Fruit fly (Drosophila melanogaster) whole organism, embryonic: Measurements from ENCODE around the gene CG2256.

Source experiments
- Ada2b ChIP-seq: fragments of 200-800 bp; sonication (Bioruptor generic); IDR thresholded peaks from 2 replicates; pipeline ENCODE4 v1.3.6; 2022; ENCODE audit warnings: missing biosample characterization, missing genetic modification characterization
- Awh ChIP-seq: fragments of 200-800 bp; sonication (Bioruptor generic); IDR thresholded peaks from 2 replicates; pipeline ENCODE4, ENCODE4 v1.3.6; 2022; ENCODE audit warnings: missing biosample characterization, missing genetic modification characterization
- Bteb2 ChIP-seq: fragments of 200-800 bp; sonication (Bioruptor generic); optimal IDR thresholded peaks from 2 replicates; lab custom pipeline; 2016; ENCODE audit warnings: missing biosample characterization, missing genetic modification characterization
- CG12769 ChIP-seq: fragments of 200-800 bp; sonication (Bioruptor generic); optimal IDR thresholded peaks from 2 replicates; lab custom pipeline; 2019; ENCODE audit warnings: missing biosample characterization, mild to moderate bottlenecking, missing genetic modification characterization, moderate library complexity
- CG13123 ChIP-seq: fragments of 200-800 bp; sonication (Bioruptor generic); optimal IDR thresholded peaks from 2 replicates; lab custom pipeline; 2016; ENCODE audit warnings: missing biosample characterization, missing genetic modification characterization
- CG13775 ChIP-seq: fragments of 200-800 bp; sonication (Bioruptor generic); optimal IDR thresholded peaks from 3 replicates; lab custom pipeline; 2017; ENCODE audit warnings: missing biosample characterization, mild to moderate bottlenecking, missing genetic modification characterization
- CG16813 ChIP-seq: fragments of 200-800 bp; sonication (Bioruptor generic); IDR thresholded peaks from 3 replicates; pipeline ENCODE4 v1.3.6; 2022; ENCODE audit warnings: missing biosample characterization, missing genetic modification characterization; ENCODE audit not compliant: partially characterized antibody
- CG18476 ChIP-seq: fragments of 200-800 bp; sonication (Bioruptor generic); optimal IDR thresholded peaks from 2 replicates; lab custom pipeline; 2016; ENCODE audit warnings: missing biosample characterization, mild to moderate bottlenecking, missing genetic modification characterization
- CG30403 ChIP-seq: fragments of 200-800 bp; sonication (Bioruptor generic); optimal IDR thresholded peaks from 3 replicates; lab custom pipeline; 2016; ENCODE audit warnings: missing biosample characterization, missing genetic modification characterization
- CG32532 ChIP-seq: fragments of 200-800 bp; sonication (Bioruptor generic); IDR thresholded peaks from 2 replicates; pipeline ENCODE4 v1.3.6; 2022; ENCODE audit warnings: missing biosample characterization, missing genetic modification characterization
- CG33557 ChIP-seq: fragments of 200-800 bp; sonication (Bioruptor generic); optimal IDR thresholded peaks from 2 replicates; lab custom pipeline; 2019; ENCODE audit warnings: missing biosample characterization, mild to moderate bottlenecking, missing genetic modification characterization, moderate library complexity
- CG6272 ChIP-seq: fragments of 200-800 bp; sonication (Bioruptor generic); IDR thresholded peaks from 2 replicates; pipeline ENCODE4 v1.3.6; 2022; ENCODE audit warnings: missing biosample characterization, missing genetic modification characterization
- CG8290 ChIP-seq, 3 experiments: fragments of 200-800 bp; sonication (Bioruptor generic); optimal IDR thresholded peaks; 2 replicates each; lab custom pipeline; 2016 to 2019; ENCODE audit warnings: missing biosample characterization in 3 of 3, missing genetic modification characterization in 3 of 3, mild to moderate bottlenecking in 2 of 3, moderate library complexity in 1 of 3
- Dip2 ChIP-seq: fragments of 200-800 bp; sonication (Bioruptor generic); IDR thresholded peaks from 2 replicates; pipeline ENCODE4 v1.3.6; 2022; ENCODE audit warnings: missing biosample characterization, missing genetic modification characterization
- Eip74EF ChIP-seq, 2 experiments: fragments of 200-800 bp in 1 of 2; fragments of >200 bp in 1 of 2; sonication (Bioruptor generic) in 1 of 2; optimal IDR thresholded peaks; 2 replicates each; lab custom pipeline; 2017 to 2019; ENCODE audit warnings: missing biosample characterization in 2 of 2, missing genetic modification characterization in 2 of 2, mild to moderate bottlenecking in 1 of 2, moderate library complexity in 1 of 2
- Ets97D ChIP-seq: fragments of 200-800 bp; sonication (Bioruptor generic); optimal IDR thresholded peaks from 3 replicates; lab custom pipeline; 2016; ENCODE audit warnings: missing biosample characterization, missing genetic modification characterization
- Fer2 ChIP-seq: fragments of 200-800 bp; sonication (Bioruptor generic); optimal IDR thresholded peaks from 2 replicates; lab custom pipeline; 2018; ENCODE audit warnings: missing biosample characterization, mild to moderate bottlenecking, missing genetic modification characterization, moderate library complexity
- Fer3 ChIP-seq: fragments of 200-800 bp; sonication (Bioruptor generic); optimal IDR thresholded peaks from 2 replicates; lab custom pipeline; 2018; ENCODE audit warnings: missing biosample characterization, mild to moderate bottlenecking, missing genetic modification characterization, moderate library complexity
- Hmr ChIP-seq: fragments of 200-800 bp; sonication (Bioruptor generic); optimal IDR thresholded peaks from 3 replicates; lab custom pipeline; 2017; ENCODE audit warnings: mild to moderate bottlenecking, missing biosample characterization, missing genetic modification reagents, missing genetic modification characterization
- Hr3 ChIP-seq: fragments of 200-800 bp; sonication (Bioruptor generic); optimal IDR thresholded peaks from 3 replicates; lab custom pipeline; 2016; ENCODE audit warnings: missing biosample characterization, missing genetic modification characterization
- Hsf ChIP-seq: fragments of 200-800 bp; sonication (Bioruptor generic); optimal IDR thresholded peaks from 3 replicates; lab custom pipeline; 2016; ENCODE audit warnings: missing biosample characterization, missing genetic modification characterization
- NfI ChIP-seq: fragments of 200-800 bp; sonication (Bioruptor generic); optimal IDR thresholded peaks from 3 replicates; lab custom pipeline; 2018; ENCODE audit warnings: missing biosample characterization, mild to moderate bottlenecking, missing genetic modification characterization, moderate library complexity
- Oaz ChIP-seq: fragments of 200-800 bp; sonication (Bioruptor generic); IDR thresholded peaks from 2 replicates; pipeline ENCODE4 v1.3.6; 2022; ENCODE audit warnings: missing biosample characterization, missing genetic modification characterization
- Poxn ChIP-seq: fragments of 200-800 bp; sonication (Bioruptor generic); IDR thresholded peaks from 2 replicates; pipeline ENCODE4 v1.3.6; 2022; ENCODE audit warnings: missing biosample characterization, missing genetic modification characterization
- Ptx1 ChIP-seq: fragments of 200-800 bp; sonication (Bioruptor generic); IDR thresholded peaks from 2 replicates; pipeline ENCODE4 v1.3.6; 2022; ENCODE audit warnings: missing biosample characterization, missing genetic modification characterization
- Xrp1 ChIP-seq: fragments of 200-800 bp; sonication (Bioruptor generic); IDR thresholded peaks from 2 replicates; pipeline ENCODE4 v1.3.6; 2022; ENCODE audit warnings: missing biosample characterization, missing genetic modification characterization
- ac ChIP-seq: fragments of 200-800 bp; sonication (Bioruptor generic); optimal IDR thresholded peaks from 3 replicates; lab custom pipeline; 2017; ENCODE audit warnings: missing biosample characterization, mild to moderate bottlenecking, missing genetic modification characterization
- ase ChIP-seq: fragments of 200-800 bp; sonication (Bioruptor generic); IDR thresholded peaks from 3 replicates; pipeline ENCODE4 v1.3.6; 2022; ENCODE audit warnings: missing biosample characterization, missing genetic modification characterization
- ash1 ChIP-seq: fragments of 200-800 bp; sonication (Bioruptor generic); optimal IDR thresholded peaks from 2 replicates; lab custom pipeline; 2018; ENCODE audit warnings: missing biosample characterization, mild to moderate bottlenecking, missing genetic modification characterization
- croc ChIP-seq: fragments of 200-800 bp; sonication (Bioruptor generic); conservative IDR thresholded peaks from 3 replicates; pipeline ENCODE4 v1.3.6; 2022; ENCODE audit warnings: missing biosample characterization, missing genetic modification characterization
- fu2 ChIP-seq: fragments of 200-800 bp; sonication (Bioruptor generic); optimal IDR thresholded peaks from 2 replicates; lab custom pipeline; 2016; ENCODE audit warnings: missing biosample characterization, missing genetic modification characterization
- gcm ChIP-seq: fragments of 200-800 bp; sonication (Bioruptor generic); optimal IDR thresholded peaks from 2 replicates; lab custom pipeline; 2019; ENCODE audit warnings: missing biosample characterization, mild to moderate bottlenecking, missing genetic modification characterization, moderate library complexity
- kah ChIP-seq: fragments of 200-800 bp; sonication (Bioruptor generic); optimal IDR thresholded peaks from 2 replicates; lab custom pipeline; 2018; ENCODE audit warnings: missing biosample characterization, mild to moderate bottlenecking, missing genetic modification characterization
- lola ChIP-seq, 3 experiments: fragments of >200 bp in 2 of 3; fragments of 200-800 bp in 1 of 3; sonication (Bioruptor generic) in 1 of 3; optimal IDR thresholded peaks; 2 replicates each; lab custom pipeline; 2017 to 2019; ENCODE audit warnings: missing biosample characterization in 3 of 3, missing genetic modification characterization in 3 of 3, mild to moderate bottlenecking in 1 of 3, moderate library complexity in 1 of 3
- pnt ChIP-seq: fragments of 200-800 bp; sonication (Bioruptor generic); optimal IDR thresholded peaks from 3 replicates; lab custom pipeline; 2016; ENCODE audit warnings: missing biosample characterization, missing genetic modification characterization
- pzg ChIP-seq: fragments of 200-800 bp; sonication (Bioruptor generic); optimal IDR thresholded peaks from 3 replicates; lab custom pipeline; 2018; ENCODE audit warnings: missing biosample characterization, mild to moderate bottlenecking, missing genetic modification characterization, moderate library complexity
- run ChIP-seq: fragments of 200-800 bp; sonication (Bioruptor generic); optimal IDR thresholded peaks from 3 replicates; lab custom pipeline; 2018; ENCODE audit warnings: missing biosample characterization, mild to moderate bottlenecking, missing genetic modification characterization
- ssp ChIP-seq: fragments of 200-800 bp; sonication (Bioruptor generic); IDR thresholded peaks from 2 replicates; pipeline ENCODE4 v1.3.6; 2022; ENCODE audit warnings: missing biosample characterization, missing genetic modification characterization
- stwl ChIP-seq: fragments of 200-800 bp; sonication (Bioruptor generic); optimal IDR thresholded peaks from 3 replicates; lab custom pipeline; 2018; ENCODE audit warnings: missing biosample characterization, mild to moderate bottlenecking, missing genetic modification characterization, moderate library complexity
- tin ChIP-seq: fragments of 200-800 bp; sonication (Bioruptor generic); optimal IDR thresholded peaks from 3 replicates; lab custom pipeline; 2016; ENCODE audit warnings: missing biosample characterization, missing genetic modification characterization
- trem ChIP-seq: fragments of 200-800 bp; optimal IDR thresholded peaks from 3 replicates; lab custom pipeline; 2019; ENCODE audit warnings: missing biosample characterization, mild to moderate bottlenecking, missing genetic modification characterization, moderate library complexity
- vnd ChIP-seq: fragments of 200-800 bp; sonication (Bioruptor generic); IDR thresholded peaks from 3 replicates; pipeline ENCODE4 v1.3.6; 2022; ENCODE audit warnings: missing biosample characterization, missing genetic modification characterization; ENCODE audit not compliant: partially characterized antibody

The CG2256 gene

DNA sequence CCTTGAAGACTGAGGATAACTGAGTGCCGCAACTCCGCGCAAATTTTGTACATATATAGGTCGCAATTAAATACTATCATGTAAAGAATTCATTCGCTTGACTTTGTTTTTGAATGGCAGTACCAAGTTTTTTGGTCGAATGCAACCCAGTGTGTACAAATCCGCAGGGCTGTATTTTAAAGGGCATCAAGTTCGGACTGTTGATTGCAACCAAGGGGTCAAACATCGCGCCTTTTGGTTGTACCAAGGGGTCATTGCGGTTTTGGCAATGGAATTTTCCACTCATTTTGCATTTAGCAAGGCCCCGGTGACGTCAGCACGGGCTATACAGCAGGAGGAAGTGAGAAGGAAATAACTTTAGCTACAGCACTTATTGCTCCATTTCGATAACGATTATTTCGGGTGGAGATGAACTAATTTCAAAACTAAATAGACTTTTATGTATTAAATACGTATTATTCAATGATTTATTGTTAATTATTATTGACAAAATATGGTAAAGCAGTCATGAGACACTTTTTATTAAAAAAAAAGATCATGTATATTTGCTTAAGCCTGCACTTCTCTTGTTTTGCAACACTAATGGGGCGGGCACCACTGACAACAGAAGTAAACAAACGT, 44.8 kb upstream of the CG2256 start, which contains the start of gene CG10958 (continued):
- TF ChIP-seq CG13123 (GFP tag; lab: Kevin White, UChicago) = peak; percentile 21
- no peak for TF ChIP-seq CG12769
- TF ChIP-seq Bteb2 (GFP tag; lab: Kevin White, UChicago) = peak; percentile 1
- peak in 1 of 2 experiments; percentile 27 for TF ChIP-seq Eip74EF (GFP tag; optimal IDR thresholded peaks at IDR 0.05; lab: Kevin White, UChicago)
- 0 out of 2 replicates have a peak, but pooled peaks have one; percentile 48 for TF ChIP-seq Awh (GFP tag; lab: Robert Waterston, UW)
- TF ChIP-seq pzg (GFP tag; lab: Kevin White, UChicago) = peak; percentile 38
- TF ChIP-seq NfI (GFP tag; lab: Kevin White, UChicago) = peak; percentile 43
- peak; percentile 70 for TF ChIP-seq CG30403 (GFP tag; lab: Kevin White, UChicago)
- TF ChIP-seq Ada2b = peak; percentile 47
- peak; percentile 34 for TF ChIP-seq Ets97D (GFP tag; lab: Kevin White, UChicago)
- 0 out of 2 replicates have a peak, but pooled peaks have one; percentile 33 for TF ChIP-seq Oaz (GFP tag; lab: Robert Waterston, UW)
- TF ChIP-seq CG13775 (GFP tag; lab: Kevin White, UChicago) = peak; percentile 73
- TF ChIP-seq CG32532 (GFP tag; lab: Robert Waterston, UW) = peak; percentile 55
- TF ChIP-seq Ptx1 (GFP tag; lab: Robert Waterston, UW) = peak; percentile 73
- peak; percentile 56 for TF ChIP-seq Hmr
- 0 out of 3 replicates have a peak, but pooled peaks have one; percentile 32 for TF ChIP-seq ase (GFP tag; lab: Robert Waterston, UW)
- 0 out of 2 replicates have a peak, but pooled peaks have one; percentile 51 for TF ChIP-seq CG6272
- TF ChIP-seq gcm (GFP tag; lab: Kevin White, UChicago) = peak; percentile 39
- TF ChIP-seq trem (tag; lab: Kevin White, UChicago) = peak; percentile 57
- TF ChIP-seq tin (GFP tag; lab: Kevin White, UChicago) = peak; percentile 64
- TF ChIP-seq Fer2 (tag; lab: Kevin White, UChicago) = peak; percentile 18
- TF ChIP-seq lola (GFP tag; optimal IDR thresholded peaks at IDR 0.05; lab: Kevin White, UChicago) = peak in 1 of 3 experiments; percentile 42
- no peak for TF ChIP-seq vnd (GFP tag; lab: Robert Waterston, UW)
- peak; percentile 32 for TF ChIP-seq CG18476 (GFP tag; lab: Kevin White, UChicago)
- TF ChIP-seq CG16813 (GFP tag; lab: Robert Waterston, UW) = no peak
- TF ChIP-seq fu2 (GFP tag; lab: Kevin White, UChicago) = no peak
- no peak for TF ChIP-seq kah
- no peak for TF ChIP-seq ash1 (GFP tag; lab: Kevin White, UChicago)
- no peak for TF ChIP-seq ac (GFP tag; lab: Kevin White, UChicago)
- no peak for TF ChIP-seq croc (GFP tag; lab: Robert Waterston, UW)
- TF ChIP-seq Dip2 (GFP tag; lab: Robert Waterston, UW) = no peak
- peak; percentile 70 for TF ChIP-seq Xrp1 (GFP tag; lab: Robert Waterston, UW)
- peak; percentile 38; the same call in 1 of the 2 replicates for TF ChIP-seq ssp
- peak; percentile 28 for TF ChIP-seq CG8290 (GFP tag; optimal IDR thresholded peaks at IDR 0.05; lab: Kevin White, UChicago)
- TF ChIP-seq CG8290 (tag; optimal IDR thresholded peaks at IDR 0.05; lab: Kevin White, UChicago) = no peak
- peak; percentile 47 for TF ChIP-seq Hsf
- TF ChIP-seq Fer3 (tag; lab: Kevin White, UChicago) = peak; percentile 49
- no peak for TF ChIP-seq pnt (GFP tag; lab: Kevin White, UChicago)
- TF ChIP-seq Poxn (GFP tag; lab: Robert Waterston, UW) = no peak
- TF ChIP-seq stwl (tag; lab: Kevin White, UChicago) = peak; percentile 61
- TF ChIP-seq Hr3 (GFP tag; lab: Kevin White, UChicago) = peak; percentile 49
- TF ChIP-seq run (tag; lab: Kevin White, UChicago) = peak; percentile 1
- TF ChIP-seq CG33557 (GFP tag; lab: Kevin White, UChicago) = peak; percentile 20
